Fruit fly (Drosophila melanogaster) whole organism, adult: ENCODE measurements around the gene CG15035.

ENCODE experiments used
- CG11617 ChIP-seq: fragments of 200-800 bp; sonication (Bioruptor generic); optimal IDR thresholded peaks from 2 replicates; lab custom pipeline; 2017; ENCODE audit warnings: mild to moderate bottlenecking, missing biosample characterization, missing genetic modification reagents, missing genetic modification characterization
- CG12768 ChIP-seq: fragments of 200-800 bp; sonication (Bioruptor generic); optimal IDR thresholded peaks from 2 replicates; lab custom pipeline; 2017; ENCODE audit warnings: missing biosample characterization, missing genetic modification characterization, mild to moderate bottlenecking, moderate library complexity, missing genetic modification reagents
- CG7101 ChIP-seq: fragments of 200-800 bp; sonication (Bioruptor generic); optimal IDR thresholded peaks from 2 replicates; lab custom pipeline; 2018; ENCODE audit warnings: missing biosample characterization, mild to moderate bottlenecking, missing genetic modification characterization, moderate library complexity

DNA sequence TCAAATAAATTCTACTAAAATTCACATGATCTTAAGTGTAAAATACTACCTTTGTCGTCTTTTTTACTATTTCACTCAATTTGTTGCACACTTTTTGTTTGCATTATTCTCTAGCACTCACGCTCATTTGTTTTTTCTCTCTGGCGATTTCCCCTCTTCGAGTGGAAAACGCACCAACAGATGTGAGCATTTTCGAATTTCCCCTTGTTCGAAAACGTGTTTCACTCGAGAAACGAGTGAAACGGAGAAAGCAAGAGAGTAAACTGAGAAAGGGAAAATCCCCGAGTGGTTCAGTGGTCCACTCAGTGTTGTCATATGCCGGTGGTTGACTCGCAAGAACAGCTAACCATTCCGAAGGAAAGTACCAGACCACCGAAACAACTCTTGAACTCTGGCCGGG, 42.0 kb upstream of the CG15035 start:
- TF ChIP-seq CG12768 (GFP tag; lab: Kevin White, UChicago) (no peak), CG11617 (GFP tag; lab: Kevin White, UChicago) (no peak), CG7101 (tag; lab: Kevin White, UChicago) (no peak)
